Worm (Caenorhabditis elegans) whole organism, L3 larva: Measurements from ENCODE around the gene elo-5.

Source experiments
- R02D3.7 ChIP-seq: fragments of 150-350 bp; optimal IDR thresholded peaks from 2 replicates; lab custom pipeline; 2014; ENCODE audit warnings: missing biosample characterization, missing genetic modification characterization
- ZK546.5 ChIP-seq: sonication (generic microtip); optimal IDR thresholded peaks from 2 replicates; lab custom pipeline; 2017; ENCODE audit warnings: missing biosample characterization, missing genetic modification characterization
- aly-2 ChIP-seq: fragments of 150-350 bp; optimal IDR thresholded peaks from 2 replicates; lab custom pipeline; 2014; ENCODE audit warnings: missing biosample characterization, missing genetic modification characterization
- ama-1 ChIP-seq: fragments of 150-350 bp; optimal IDR thresholded peaks from 2 replicates; lab custom pipeline; 2018
- ceh-16 ChIP-seq: sonication (generic microtip); optimal IDR thresholded peaks from 2 replicates; lab custom pipeline; 2017; ENCODE audit warnings: missing biosample characterization, missing genetic modification characterization
- ceh-28 ChIP-seq: fragments of 150-350 bp; optimal IDR thresholded peaks from 2 replicates; lab custom pipeline; 2014; ENCODE audit warnings: missing biosample characterization, missing genetic modification reagents, missing genetic modification characterization
- ceh-82 ChIP-seq: fragments of 150-350 bp; optimal IDR thresholded peaks from 2 replicates; lab custom pipeline; 2014; ENCODE audit warnings: missing biosample characterization, missing genetic modification characterization
- ceh-9 ChIP-seq: sonication (generic microtip); optimal IDR thresholded peaks from 2 replicates; lab custom pipeline; 2018; ENCODE audit warnings: missing biosample characterization, missing genetic modification characterization
- daf-12 ChIP-seq: fragments of 150-350 bp; optimal IDR thresholded peaks from 2 replicates; lab custom pipeline; 2014; ENCODE audit warnings: missing biosample characterization, missing genetic modification reagents, missing genetic modification characterization
- egl-27 ChIP-seq: sonication (generic microtip); optimal IDR thresholded peaks from 4 replicates; lab custom pipeline; 2017; ENCODE audit warnings: missing biosample characterization, missing genetic modification reagents, missing genetic modification characterization
- egl-5 ChIP-seq: fragments of 150-350 bp; optimal IDR thresholded peaks from 2 replicates; lab custom pipeline; 2017; ENCODE audit warnings: missing biosample characterization, missing genetic modification reagents, missing genetic modification characterization, inconsistent platforms
- elt-1 ChIP-seq: fragments of 150-350 bp; optimal IDR thresholded peaks from 2 replicates; lab custom pipeline; 2014; ENCODE audit warnings: missing biosample characterization, missing genetic modification characterization
- elt-2 ChIP-seq: sonication (generic microtip); optimal IDR thresholded peaks from 2 replicates; lab custom pipeline; 2016; ENCODE audit warnings: missing genetic modification reagents, mild to moderate bottlenecking, missing genetic modification characterization, missing compliant biosample characterization
- elt-3 ChIP-seq, 3 experiments: fragments of 150-350 bp in 1 of 3; sonication (generic microtip) in 2 of 3; optimal IDR thresholded peaks; 2 replicates in 2 of 3; 4 replicates in 1 of 3; lab custom pipeline; 2014 to 2017; ENCODE audit warnings: missing biosample characterization in 3 of 3, missing genetic modification characterization in 3 of 3
- eor-1 ChIP-seq, 2 experiments: fragments of 150-350 bp; optimal IDR thresholded peaks; 2 replicates each; lab custom pipeline; 2014 to 2018; ENCODE audit warnings: missing biosample characterization in 2 of 2, missing genetic modification characterization in 2 of 2
- fkh-10 ChIP-seq: sonication (generic microtip); optimal IDR thresholded peaks from 2 replicates; lab custom pipeline; 2017; ENCODE audit warnings: missing biosample characterization, missing genetic modification reagents, missing genetic modification characterization
- fkh-2 ChIP-seq: fragments of 150-350 bp; optimal IDR thresholded peaks from 2 replicates; lab custom pipeline; 2014; ENCODE audit warnings: missing biosample characterization, missing genetic modification reagents, missing genetic modification characterization
- fos-1 ChIP-seq: fragments of 150-350 bp; optimal IDR thresholded peaks from 2 replicates; lab custom pipeline; 2014; ENCODE audit warnings: missing biosample characterization, missing genetic modification characterization
- hmg-11 ChIP-seq: sonication (generic microtip); optimal IDR thresholded peaks from 2 replicates; lab custom pipeline; 2016; ENCODE audit warnings: missing genetic modification characterization, missing compliant biosample characterization
- jun-1 ChIP-seq: fragments of 150-350 bp; optimal IDR thresholded peaks from 2 replicates; lab custom pipeline; 2014; ENCODE audit warnings: missing biosample characterization, missing genetic modification reagents, missing genetic modification characterization
- lin-15B ChIP-seq: fragments of 150-350 bp; optimal IDR thresholded peaks from 2 replicates; lab custom pipeline; 2014; ENCODE audit warnings: missing biosample characterization, missing genetic modification characterization
- lin-39 ChIP-seq: fragments of 150-350 bp; optimal IDR thresholded peaks from 2 replicates; lab custom pipeline; 2018; ENCODE audit warnings: missing biosample characterization, missing genetic modification reagents, missing genetic modification characterization
- lsy-12 ChIP-seq: sonication (generic microtip); optimal IDR thresholded peaks from 2 replicates; lab custom pipeline; 2016; ENCODE audit warnings: mild to moderate bottlenecking, missing genetic modification characterization, missing compliant biosample characterization
- mdl-1 ChIP-seq: fragments of 150-350 bp; optimal IDR thresholded peaks from 2 replicates; lab custom pipeline; 2014; ENCODE audit warnings: missing biosample characterization, missing genetic modification characterization
- mml-1 ChIP-seq: fragments of 150-350 bp; sonication (generic microtip); optimal IDR thresholded peaks from 3 replicates; lab custom pipeline; 2014; ENCODE audit warnings: missing biosample characterization, missing genetic modification characterization
- nfya-1 ChIP-seq: sonication (generic microtip); optimal IDR thresholded peaks from 2 replicates; lab custom pipeline; 2017; ENCODE audit warnings: missing genetic modification characterization, mild to moderate bottlenecking, missing compliant biosample characterization, antibody characterized with exemption, moderate library complexity; ENCODE audit not compliant: insufficient read depth
- nhr-11 ChIP-seq: fragments of 150-350 bp; optimal IDR thresholded peaks from 2 replicates; lab custom pipeline; 2014; ENCODE audit warnings: missing biosample characterization, missing genetic modification characterization
- nhr-12 ChIP-seq: fragments of 150-350 bp; optimal IDR thresholded peaks from 2 replicates; lab custom pipeline; 2014; ENCODE audit warnings: missing biosample characterization, missing genetic modification characterization
- nhr-23 ChIP-seq: fragments of 150-350 bp; optimal IDR thresholded peaks from 2 replicates; lab custom pipeline; 2014; ENCODE audit warnings: missing biosample characterization, missing genetic modification reagents, missing genetic modification characterization
- nhr-237 ChIP-seq: fragments of 150-350 bp; optimal IDR thresholded peaks from 2 replicates; lab custom pipeline; 2014; ENCODE audit warnings: missing biosample characterization, missing genetic modification characterization
- nhr-25 ChIP-seq: sonication (generic microtip); optimal IDR thresholded peaks from 2 replicates; lab custom pipeline; 2017; ENCODE audit warnings: missing biosample characterization, missing genetic modification characterization
- nhr-28 ChIP-seq: fragments of 150-350 bp; optimal IDR thresholded peaks from 2 replicates; lab custom pipeline; 2014; ENCODE audit warnings: missing biosample characterization, missing genetic modification characterization
- nhr-43 ChIP-seq: sonication (generic microtip); optimal IDR thresholded peaks from 2 replicates; lab custom pipeline; 2016; ENCODE audit warnings: mild to moderate bottlenecking, missing genetic modification characterization, missing compliant biosample characterization; ENCODE audit not compliant: poor library complexity, severe bottlenecking
- nhr-67 ChIP-seq: fragments of 150-350 bp; optimal IDR thresholded peaks from 2 replicates; lab custom pipeline; 2014; ENCODE audit warnings: missing biosample characterization, missing genetic modification characterization
- nhr-76 ChIP-seq: fragments of 150-350 bp; sonication (generic microtip); optimal IDR thresholded peaks from 5 replicates; lab custom pipeline; 2014; ENCODE audit warnings: missing biosample characterization, missing genetic modification characterization
- nhr-77 ChIP-seq: fragments of 150-350 bp; optimal IDR thresholded peaks from 2 replicates; lab custom pipeline; 2014; ENCODE audit warnings: missing biosample characterization, missing genetic modification characterization
- pha-4 ChIP-seq: fragments of 150-350 bp; optimal IDR thresholded peaks from 2 replicates; lab custom pipeline; 2014; ENCODE audit warnings: missing biosample characterization, missing genetic modification reagents, missing genetic modification characterization
- pqm-1 ChIP-seq: fragments of 150-350 bp; optimal IDR thresholded peaks from 2 replicates; lab custom pipeline; 2017; ENCODE audit warnings: missing biosample characterization, missing genetic modification characterization, inconsistent platforms
- sea-2 ChIP-seq: fragments of 150-350 bp; sonication (generic microtip); optimal IDR thresholded peaks from 4 replicates; lab custom pipeline; 2014; ENCODE audit warnings: missing biosample characterization, missing genetic modification reagents, missing genetic modification characterization
- skn-1 ChIP-seq: fragments of 150-350 bp; optimal IDR thresholded peaks from 2 replicates; lab custom pipeline; 2014; ENCODE audit warnings: missing biosample characterization, missing genetic modification characterization
- snpc-4 ChIP-seq: fragments of 150-350 bp; optimal IDR thresholded peaks from 2 replicates; lab custom pipeline; 2014; ENCODE audit warnings: missing biosample characterization, missing genetic modification characterization
- tbx-2 ChIP-seq: sonication (generic microtip); optimal IDR thresholded peaks from 2 replicates; lab custom pipeline; 2016; ENCODE audit warnings: mild to moderate bottlenecking, missing genetic modification characterization, missing compliant biosample characterization
- unc-39 ChIP-seq: sonication (generic microtip); optimal IDR thresholded peaks from 4 replicates; lab custom pipeline; 2017; ENCODE audit warnings: missing biosample characterization, missing genetic modification characterization
- unc-62 ChIP-seq: fragments of 150-350 bp; sonication (generic microtip); optimal IDR thresholded peaks from 4 replicates; lab custom pipeline; 2014; ENCODE audit warnings: missing biosample characterization, missing genetic modification reagents, missing genetic modification characterization
- zag-1 ChIP-seq: fragments of 150-350 bp; optimal IDR thresholded peaks from 2 replicates; lab custom pipeline; 2014; ENCODE audit warnings: missing biosample characterization, missing genetic modification characterization
- ztf-11 ChIP-seq: fragments of 150-350 bp; optimal IDR thresholded peaks from 2 replicates; lab custom pipeline; 2014; ENCODE audit warnings: missing biosample characterization, missing genetic modification characterization
- ztf-4 ChIP-seq: fragments of 150-350 bp; optimal IDR thresholded peaks from 2 replicates; lab custom pipeline; 2014; ENCODE audit warnings: missing biosample characterization, missing genetic modification characterization

The elo-5 gene

DNA sequence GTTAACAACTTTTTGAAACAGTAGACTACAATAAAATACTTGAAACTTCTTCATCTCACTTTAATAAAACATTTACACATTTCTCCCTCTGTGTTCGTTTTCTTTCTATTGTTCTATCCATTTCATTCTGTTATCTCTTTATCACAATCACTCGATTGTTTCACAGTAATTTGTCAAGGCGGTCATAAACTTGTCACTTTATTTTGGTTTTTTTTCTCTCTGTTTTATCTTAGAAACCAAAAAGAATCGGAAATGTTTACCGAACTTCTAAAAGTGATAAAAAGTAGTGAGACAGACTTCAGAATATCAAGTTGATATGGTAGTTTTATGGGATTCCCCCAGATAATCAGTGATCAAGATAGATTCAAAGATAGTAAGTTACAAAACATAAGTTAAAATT is 37.7 kb downstream of the elo-5 start, which contains the start of gene Y4C6B.2:
TSS of gene Y4C6B.2 (plus strand) at position 320 of the 400 bp plus-strand sequence.
- no peak for TF ChIP-seq elt-1 (tag; lab: Kevin White, UChicago)
- no peak for TF ChIP-seq hmg-11 (tag; lab: Kevin White, UChicago)
- TF ChIP-seq elt-3 (tag; optimal IDR thresholded peaks at IDR 0.05; lab: Kevin White, UChicago) = peak in 1 of 3 experiments; percentile 24

ce11 chrIV:5337649-5338048 is 39.3 kb downstream of the elo-5 start:
- TF ChIP-seq snpc-4 (tag; lab: Kevin White, UChicago) = no peak
- no peak for TF ChIP-seq nhr-23
- no peak for TF ChIP-seq pha-4 (tag; lab: Kevin White, UChicago)
- no peak for TF ChIP-seq aly-2 (tag; lab: Kevin White, UChicago)
- TF ChIP-seq daf-12 = no peak

DNA sequence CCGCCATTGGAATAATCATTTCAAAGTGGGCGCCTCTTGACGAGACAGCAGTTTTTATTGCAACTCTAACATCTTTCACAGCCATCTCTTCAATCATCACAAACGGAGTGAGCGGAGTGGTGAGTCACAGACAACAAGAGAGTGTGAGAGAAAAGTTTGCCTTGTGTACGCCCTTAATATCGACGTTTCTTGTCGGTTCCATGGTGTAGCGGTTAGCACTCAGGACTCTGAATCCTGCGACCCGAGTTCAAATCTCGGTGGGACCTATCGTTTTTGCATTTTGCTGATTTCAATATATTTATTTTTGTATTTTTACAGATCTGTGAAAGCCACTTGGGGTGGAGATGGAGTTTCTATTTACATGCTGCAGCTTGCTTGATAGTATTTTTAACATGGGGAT is 42.4 kb downstream of the elo-5 start:
- TF ChIP-seq nhr-11 (tag; lab: Kevin White, UChicago) = no peak
- TF ChIP-seq ceh-16 (tag; lab: Kevin White, UChicago) = no peak
- TF ChIP-seq sea-2 (GFP tag; lab: Kevin White, UChicago) = no peak
- no peak for TF ChIP-seq ceh-9
- TF ChIP-seq tbx-2 (tag; lab: Kevin White, UChicago) = no peak
- no peak for TF ChIP-seq nhr-76 (tag; lab: Kevin White, UChicago)
- TF ChIP-seq nhr-237 (tag; lab: Kevin White, UChicago) = no peak
- peak; percentile 39 for TF ChIP-seq skn-1 (tag; lab: Kevin White, UChicago)
- TF ChIP-seq lin-39 (tag; lab: Kevin White, UChicago) = no peak
- no peak for TF ChIP-seq fkh-2
- TF ChIP-seq ceh-82 (tag; lab: Kevin White, UChicago) = no peak
- TF ChIP-seq nhr-77 = no peak
- no peak for TF ChIP-seq ztf-11 (tag; lab: Kevin White, UChicago)
- TF ChIP-seq nhr-67 (tag; lab: Kevin White, UChicago) = no peak
- TF ChIP-seq pha-4 (tag; lab: Kevin White, UChicago) = peak; percentile 63
- TF ChIP-seq hmg-11 (tag; lab: Kevin White, UChicago) = peak; percentile 56
- TF ChIP-seq fos-1 (tag; lab: Kevin White, UChicago) = no peak
- no peak for TF ChIP-seq elt-3 (tag; optimal IDR thresholded peaks at IDR 0.05; lab: Kevin White, UChicago)
- peak; percentile 46 for TF ChIP-seq egl-5 (tag; lab: Kevin White, UChicago)
- no peak for TF ChIP-seq mml-1
- TF ChIP-seq nhr-43 (tag; lab: Kevin White, UChicago) = peak; percentile 57
- TF ChIP-seq R02D3.7 (tag; lab: Kevin White, UChicago) = no peak
- no peak for TF ChIP-seq ceh-28 (tag; lab: Kevin White, UChicago)
- no peak for TF ChIP-seq unc-39 (tag; lab: Kevin White, UChicago)
- TF ChIP-seq lsy-12 (tag; lab: Kevin White, UChicago) = peak; percentile 42
- no peak for TF ChIP-seq ZK546.5 (tag; lab: Kevin White, UChicago)
- TF ChIP-seq ztf-4 (tag; lab: Kevin White, UChicago) = no peak
- TF ChIP-seq eor-1 (tag; optimal IDR thresholded peaks at IDR 0.05; lab: Kevin White, UChicago) = no peak
- peak; percentile 52 for TF ChIP-seq pqm-1 (tag; lab: Kevin White, UChicago)
- TF ChIP-seq nhr-23 = no peak
- TF ChIP-seq nhr-25 (tag; lab: Kevin White, UChicago) = peak; percentile 34
- TF ChIP-seq aly-2 (tag; lab: Kevin White, UChicago) = no peak
- TF ChIP-seq fkh-10 (GFP tag; lab: Kevin White, UChicago) = no peak
- peak; percentile 9 for TF ChIP-seq snpc-4 (tag; lab: Kevin White, UChicago)
- TF ChIP-seq egl-27 = no peak
- TF ChIP-seq nhr-28 = no peak
- no peak for TF ChIP-seq nhr-12
- peak; percentile 40 for TF ChIP-seq lin-15B (tag; lab: Kevin White, UChicago)
- TF ChIP-seq daf-12 = no peak
- no peak for TF ChIP-seq unc-62 (GFP tag; lab: Kevin White, UChicago)
- no peak for TF ChIP-seq mdl-1 (tag; lab: Kevin White, UChicago)
- TF ChIP-seq ama-1 = no peak
- peak; percentile 10 for TF ChIP-seq elt-2 (tag; lab: Kevin White, UChicago)
- TF ChIP-seq nfya-1 (tag; lab: Kevin White, UChicago) = peak; percentile 63
- TF ChIP-seq zag-1 (tag; lab: Kevin White, UChicago) = no peak
- no peak for TF ChIP-seq elt-1 (tag; lab: Kevin White, UChicago)
- TF ChIP-seq jun-1 = peak; percentile 23
